ENCODE assay signal across 2 worm cellular contexts in the genomic region with DNA sequence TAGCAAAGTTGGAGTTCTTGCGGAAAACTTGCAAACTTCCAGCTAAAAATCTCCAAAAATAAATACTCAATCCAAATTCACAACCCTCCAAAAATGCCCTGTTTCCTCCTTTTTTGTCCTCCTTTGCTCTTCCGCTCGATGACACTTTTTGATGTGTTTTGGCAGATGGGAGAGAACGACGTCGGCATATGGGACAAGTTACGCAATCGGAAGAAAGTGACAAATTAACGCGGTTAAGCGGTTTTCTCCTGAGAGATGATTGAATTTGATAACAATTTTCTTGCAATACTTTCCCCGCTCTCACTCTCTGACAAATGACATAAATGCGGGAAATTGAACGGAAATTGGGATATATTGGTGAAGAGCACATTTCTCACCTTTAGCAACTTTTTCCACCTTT.
TF ChIP-seq lines count a peak whose summit lies in the region.

No protein-coding gene starts in this region.

TF ChIP-seq in whole organism, L1 larva, 84 proteins besides CTCF, POLR2A, EP300 and RAD21:
- TF ChIP-seq unc-86 (tag; optimal IDR thresholded peaks at IDR 0.05; lab: Kevin White, UChicago), result no peak
- peak; percentile 87 for TF ChIP-seq blmp-1 (tag; optimal IDR thresholded peaks at IDR 0.05; lab: Kevin White, UChicago)
- no peak for TF ChIP-seq lir-3 (tag; optimal IDR thresholded peaks at IDR 0.05; lab: Kevin White, UChicago; ENCODE audit: poor library complexity)
- TF ChIP-seq nhr-20 (tag; optimal IDR thresholded peaks at IDR 0.05; lab: Kevin White, UChicago), result no peak

TF ChIP-seq in whole organism, mixed stage, embryonic, 35 proteins besides CTCF, POLR2A, EP300 and RAD21:
- no peak for TF ChIP-seq nhr-12 (tag; optimal IDR thresholded peaks at IDR 0.05; lab: Kevin White, UChicago)
- no peak for TF ChIP-seq lsy-2 (tag; optimal IDR thresholded peaks at IDR 0.05; lab: Kevin White, UChicago)
- no peak for TF ChIP-seq snpc-4 (tag; optimal IDR thresholded peaks at IDR 0.05; lab: Kevin White, UChicago)
- TF ChIP-seq blmp-1 (tag; optimal IDR thresholded peaks at IDR 0.05; lab: Kevin White, UChicago), result no peak
- TF ChIP-seq ceh-83 (GFP tag; optimal IDR thresholded peaks at IDR 0.05; lab: Kevin White, UChicago), result no peak
- no peak for TF ChIP-seq lin-13 (tag; optimal IDR thresholded peaks at IDR 0.05; lab: Kevin White, UChicago)
- peak; percentile 51 for TF ChIP-seq cnd-1 (tag; optimal IDR thresholded peaks at IDR 0.05; lab: Kevin White, UChicago)
- no peak for TF ChIP-seq sem-2 (GFP tag; optimal IDR thresholded peaks at IDR 0.05; lab: Kevin White, UChicago)
- TF ChIP-seq nhr-2 (tag; optimal IDR thresholded peaks at IDR 0.05; lab: Kevin White, UChicago), result peak; percentile 59
- TF ChIP-seq elt-1 (tag; optimal IDR thresholded peaks at IDR 0.05; lab: Kevin White, UChicago; ENCODE audit: borderline replicate concordance, insufficient read depth), result no peak
- no peak for TF ChIP-seq nhr-76 (tag; optimal IDR thresholded peaks at IDR 0.05; lab: Kevin White, UChicago)
- TF ChIP-seq flh-1 (GFP tag; optimal IDR thresholded peaks at IDR 0.05; lab: Kevin White, UChicago), result no peak
- TF ChIP-seq unc-120 (tag; optimal IDR thresholded peaks at IDR 0.05; lab: Kevin White, UChicago; ENCODE audit: poor library complexity, severe bottlenecking), result no peak
- TF ChIP-seq elt-3 (tag; optimal IDR thresholded peaks at IDR 0.05; lab: Kevin White, UChicago), result no peak
- TF ChIP-seq bed-3 (GFP tag; optimal IDR thresholded peaks at IDR 0.05; lab: Kevin White, UChicago), result no peak
- no peak for TF ChIP-seq ztf-11 (tag; optimal IDR thresholded peaks at IDR 0.05; lab: Kevin White, UChicago)
- TF ChIP-seq zip-8 (tag; optimal IDR thresholded peaks at IDR 0.05; lab: Kevin White, UChicago), result peak; percentile 60
- no peak for TF ChIP-seq sptf-1 (tag; optimal IDR thresholded peaks at IDR 0.05; lab: Kevin White, UChicago)
- no peak for TF ChIP-seq mls-2 (tag; optimal IDR thresholded peaks at IDR 0.05; lab: Kevin White, UChicago)
- no peak for TF ChIP-seq nhr-237 (tag; optimal IDR thresholded peaks at IDR 0.05; lab: Kevin White, UChicago)
- no peak for TF ChIP-seq ham-2 (GFP tag; optimal IDR thresholded peaks at IDR 0.05; lab: Kevin White, UChicago)
- TF ChIP-seq pha-4 (tag; optimal IDR thresholded peaks at IDR 0.05; lab: Kevin White, UChicago), result no peak
- TF ChIP-seq lin-32 (GFP tag; optimal IDR thresholded peaks at IDR 0.05; lab: Kevin White, UChicago), result no peak
- no peak for TF ChIP-seq drap-1 (GFP tag; optimal IDR thresholded peaks at IDR 0.05; lab: Kevin White, UChicago)
- peak; percentile 3 for TF ChIP-seq unc-62 (GFP tag; optimal IDR thresholded peaks at IDR 0.05; lab: Kevin White, UChicago)
TF ChIP-seq in whole organism, mixed stage, embryonic: peak in this region for 4.

Comparison
In these comparisons a context has a peak if more than half of its experiments do, and no peak if none do; other contexts are left out.
1. Of the 14 proteins assayed by ChIP-seq in both whole organism, L1 larva and whole organism, mixed stage, embryonic: peak only in whole organism, L1 larva: blmp-1; only in whole organism, mixed stage, embryonic: unc-62; in both: none; in neither: 12.